Fruit fly (Drosophila melanogaster): ENCODE data around the gene CG4116.

The CG4116 gene

DNA sequence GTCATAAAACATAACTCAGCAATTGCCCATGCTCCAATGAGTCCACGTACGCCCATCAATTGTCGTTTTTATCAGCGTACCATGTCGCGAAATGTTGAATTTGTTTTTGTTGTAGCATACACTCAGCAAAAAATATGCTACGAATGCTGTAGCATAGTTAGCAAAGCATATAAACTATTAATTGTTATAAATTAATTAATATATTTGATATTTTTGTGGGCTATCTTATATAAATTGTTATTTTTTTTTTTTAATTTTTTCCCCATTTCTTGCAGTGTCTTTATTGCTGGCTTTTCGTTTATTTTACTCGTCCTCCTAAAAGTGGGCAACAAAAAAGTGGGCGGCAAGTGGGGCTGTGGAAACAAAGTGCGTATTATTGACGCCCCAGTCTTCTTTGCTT lies 41.5 kb upstream of the CG4116 start (continued):
- TF ChIP-seq zen2 (GFP tag; IDR thresholded peaks at IDR 0.05; ENCODE audit: partially characterized antibody) (no peak), eyg (GFP tag; optimal IDR thresholded peaks at IDR 0.05) (no peak), mld (GFP tag; IDR thresholded peaks at IDR 0.05; ENCODE audit: partially characterized antibody) (no peak), chn (GFP tag; optimal IDR thresholded peaks at IDR 0.05) (no peak), CG10321 (GFP tag; IDR thresholded peaks at IDR 0.05) (no peak), BEAF-32 (GFP tag; optimal IDR thresholded peaks at IDR 0.05) (no peak), Ets65A (GFP tag) (no peak), Dll (GFP tag; IDR thresholded peaks at IDR 0.05; ENCODE audit: partially characterized antibody) (no peak), Sox102F (GFP tag; optimal IDR thresholded peaks at IDR 0.05) (peak; percentile 67), CG18599 (GFP tag; optimal IDR thresholded peaks at IDR 0.05) (no peak), Atf6 (GFP tag; IDR thresholded peaks at IDR 0.05) (peak; percentile 52), jing (GFP tag; optimal IDR thresholded peaks at IDR 0.05) (no peak), D19B (GFP tag; optimal IDR thresholded peaks at IDR 0.05) (no peak), chif (GFP tag; optimal IDR thresholded peaks at IDR 0.05) (no peak), da (GFP tag; optimal IDR thresholded peaks at IDR 0.05) (no peak), Hr3 (GFP tag; optimal IDR thresholded peaks at IDR 0.05) (peak; percentile 45), Nf-YC (tag; optimal IDR thresholded peaks at IDR 0.05) (no peak), sob (GFP tag; IDR thresholded peaks at IDR 0.05) (peak; percentile 77), lmd (GFP tag; IDR thresholded peaks at IDR 0.05) (peak; percentile 65), CG16779 (GFP tag; IDR thresholded peaks at IDR 0.05) (no peak), kni (GFP tag; optimal IDR thresholded peaks at IDR 0.05) (no peak), trem (tag; optimal IDR thresholded peaks at IDR 0.05) (no peak), CG6272 (GFP tag; IDR thresholded peaks at IDR 0.05) (no peak), HLH4C (GFP tag; IDR thresholded peaks at IDR 0.05; ENCODE audit: partially characterized antibody) (no peak), CG12942 (GFP tag; optimal IDR thresholded peaks at IDR 0.05) (peak; percentile 36), ac (GFP tag; optimal IDR thresholded peaks at IDR 0.05) (no peak), CG6654 (GFP tag; optimal IDR thresholded peaks at IDR 0.05) (no peak), lbe (GFP tag; optimal IDR thresholded peaks at IDR 0.05) (no peak), CG3281 (GFP tag; optimal IDR thresholded peaks at IDR 0.05) (no peak), croc (GFP tag; conservative IDR thresholded peaks at IDR 0.05) (no peak; the same call in 2 of the 3 replicates), Doc2 (GFP tag; IDR thresholded peaks at IDR 0.05) (no peak), lab (GFP tag; optimal IDR thresholded peaks at IDR 0.05) (no peak), Opbp (GFP tag; IDR thresholded peaks at IDR 0.05; ENCODE audit: partially characterized antibody) (no peak), Elba2 (GFP tag; optimal IDR thresholded peaks at IDR 0.05) (no peak), CG13894 (tag; optimal IDR thresholded peaks at IDR 0.05) (no peak), HmgD (GFP tag; optimal IDR thresholded peaks at IDR 0.05) (no peak), CG12219 (GFP tag; optimal IDR thresholded peaks at IDR 0.05) (no peak), Ravus (GFP tag; IDR thresholded peaks at IDR 0.05) (no peak), danr (GFP tag; IDR thresholded peaks at IDR 0.05) (no peak), CG31388 (GFP tag; optimal IDR thresholded peaks at IDR 0.05) (no peak), seq (GFP tag; IDR thresholded peaks at IDR 0.05) (0 out of 2 replicates have a peak, but pooled peaks have one; percentile 22), onecut (GFP tag; IDR thresholded peaks at IDR 0.05) (no peak), Sox100B (GFP tag; optimal IDR thresholded peaks at IDR 0.05) (no peak), CG1832 (GFP tag; optimal IDR thresholded peaks at IDR 0.05) (no peak), CG10366 (GFP tag; IDR thresholded peaks at IDR 0.05) (peak; percentile 31; the same call in 1 of the 2 replicates), CG13424 (tag; optimal IDR thresholded peaks at IDR 0.05) (peak; percentile 15), CG2678 (tag; optimal IDR thresholded peaks at IDR 0.05) (no peak), CG13287 (GFP tag; IDR thresholded peaks at IDR 0.05; ENCODE audit: partially characterized antibody) (no peak), NC2β (GFP tag; optimal IDR thresholded peaks at IDR 0.05) (no peak), fd64A (GFP tag; optimal IDR thresholded peaks at IDR 0.05) (no peak), crp (GFP tag; optimal IDR thresholded peaks at IDR 0.05) (no peak)
